Fruit fly (Drosophila melanogaster) whole organism, pupa: ENCODE results near the gene CG9586.

ENCODE experiments used
- CG12605 ChIP-seq: fragments of 200-800 bp; sonication (Bioruptor generic); IDR thresholded peaks from 2 replicates; pipeline ENCODE4 v1.3.6; 2022; ENCODE audit warnings: missing biosample characterization, missing genetic modification characterization
- CG17806 ChIP-seq: fragments of 200-800 bp; sonication (Bioruptor generic); optimal IDR thresholded peaks from 2 replicates; lab custom pipeline; 2018; ENCODE audit warnings: missing biosample characterization, mild to moderate bottlenecking, missing genetic modification characterization, moderate library complexity
- CG34367 ChIP-seq: fragments of 200-800 bp; sonication (Bioruptor generic); optimal IDR thresholded peaks from 2 replicates; lab custom pipeline; 2018; ENCODE audit warnings: missing biosample characterization, mild to moderate bottlenecking, missing genetic modification characterization
- CG4496 ChIP-seq: fragments of 200-800 bp; sonication (Bioruptor generic); IDR thresholded peaks from 3 replicates; pipeline ENCODE4 v1.3.6; 2022; ENCODE audit warnings: missing biosample characterization, missing genetic modification characterization
- CG8301 ChIP-seq: fragments of 200-800 bp; sonication (Bioruptor generic); optimal IDR thresholded peaks from 2 replicates; lab custom pipeline; 2018; ENCODE audit warnings: missing biosample characterization, mild to moderate bottlenecking, missing genetic modification characterization
- EcR ChIP-seq: fragments of 200-800 bp; sonication (Bioruptor generic); optimal IDR thresholded peaks from 3 replicates; lab custom pipeline; 2019; ENCODE audit warnings: missing biosample characterization, missing genetic modification characterization, mild to moderate bottlenecking, moderate library complexity, missing genetic modification reagents
- Snoo ChIP-seq: fragments of 200-800 bp; sonication (Bioruptor generic); optimal IDR thresholded peaks from 3 replicates; lab custom pipeline; 2017; ENCODE audit warnings: missing biosample characterization, mild to moderate bottlenecking, missing genetic modification characterization, inconsistent platforms

DNA sequence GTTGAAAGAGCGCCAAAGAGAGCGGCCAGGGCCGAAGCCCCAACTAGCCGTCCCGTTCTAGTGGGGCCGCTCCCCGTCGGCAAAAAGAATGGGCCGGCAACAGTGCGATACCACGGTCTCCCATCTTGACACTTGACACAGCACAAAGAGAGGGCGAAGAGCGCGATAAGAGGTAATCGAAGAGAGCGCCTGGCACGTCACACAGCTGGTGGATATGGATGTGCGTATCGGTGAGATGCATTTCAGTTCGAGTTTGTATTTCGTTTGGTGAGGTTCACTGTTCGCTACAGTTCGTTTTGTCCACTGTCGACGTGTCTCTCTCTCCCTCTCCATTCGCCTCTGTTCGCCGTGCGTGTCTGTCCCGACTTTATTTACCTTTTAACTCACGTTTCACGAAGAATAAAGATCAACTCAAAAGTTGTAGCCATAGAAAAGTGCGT, 9.8 kb upstream of the CG9586 start:
- TF ChIP-seq CG34367 (tag; lab: Kevin White, UChicago) (peak; percentile 48), Snoo (tag; lab: Kevin White, UChicago) (peak; percentile 60), CG4496 (GFP tag; lab: Robert Waterston, UW) (peak; percentile 88), CG17806 (tag; lab: Kevin White, UChicago) (peak; percentile 31), CG12605 (GFP tag; lab: Robert Waterston, UW) (peak; percentile 89), CG8301 (tag; lab: Kevin White, UChicago) (peak; percentile 54), EcR (peak; percentile 84)
